Fruit fly (Drosophila melanogaster): Measurements from ENCODE around the gene RpL26.

DNA sequence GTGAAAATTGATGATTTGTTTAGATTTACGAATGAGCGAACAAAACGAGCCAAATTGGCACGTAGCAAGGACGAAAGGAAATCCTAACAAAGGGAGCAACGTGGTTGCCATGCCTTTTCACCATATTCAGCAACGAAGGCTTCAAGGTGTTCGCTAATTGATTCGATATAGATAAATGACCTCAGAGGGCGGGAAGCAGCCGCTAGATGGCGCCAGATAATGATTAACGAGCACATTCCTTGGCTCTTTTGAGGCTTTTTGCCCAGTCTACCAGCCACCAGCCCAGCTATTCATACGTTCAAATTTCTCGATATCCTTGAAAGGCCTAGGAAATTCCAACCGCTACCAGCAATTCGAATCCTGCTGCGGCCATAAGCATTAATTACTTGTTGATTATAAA, 17.8 kb downstream of the RpL26 start:
- no peak for TF ChIP-seq PHDP (tag; optimal IDR thresholded peaks at IDR 0.05)
- TF ChIP-seq CG13296 (GFP tag; optimal IDR thresholded peaks at IDR 0.05) = no peak
- no peak for TF ChIP-seq CG17912 (GFP tag; optimal IDR thresholded peaks at IDR 0.05)
- TF ChIP-seq CG9932 (GFP tag; IDR thresholded peaks at IDR 0.05) = no peak
- no peak for TF ChIP-seq CG8478 (optimal IDR thresholded peaks at IDR 0.05)
- TF ChIP-seq CG14667 (GFP tag; IDR thresholded peaks at IDR 0.05) = no peak
